Worm (Caenorhabditis elegans) whole organism, L3 larva: ENCODE results near the gene T07C4.3.

Source experiments
- ZK546.5 ChIP-seq: sonication (generic microtip); optimal IDR thresholded peaks from 2 replicates; lab custom pipeline; 2017; ENCODE audit warnings: missing biosample characterization, missing genetic modification characterization
- aly-2 ChIP-seq: fragments of 150-350 bp; optimal IDR thresholded peaks from 2 replicates; lab custom pipeline; 2014; ENCODE audit warnings: missing biosample characterization, missing genetic modification characterization
- ceh-28 ChIP-seq: fragments of 150-350 bp; optimal IDR thresholded peaks from 2 replicates; lab custom pipeline; 2014; ENCODE audit warnings: missing biosample characterization, missing genetic modification reagents, missing genetic modification characterization
- ceh-82 ChIP-seq: fragments of 150-350 bp; optimal IDR thresholded peaks from 2 replicates; lab custom pipeline; 2014; ENCODE audit warnings: missing biosample characterization, missing genetic modification characterization
- egl-5 ChIP-seq: fragments of 150-350 bp; optimal IDR thresholded peaks from 2 replicates; lab custom pipeline; 2017; ENCODE audit warnings: missing biosample characterization, missing genetic modification reagents, missing genetic modification characterization, inconsistent platforms
- elt-1 ChIP-seq: fragments of 150-350 bp; optimal IDR thresholded peaks from 2 replicates; lab custom pipeline; 2014; ENCODE audit warnings: missing biosample characterization, missing genetic modification characterization
- elt-2 ChIP-seq: sonication (generic microtip); optimal IDR thresholded peaks from 2 replicates; lab custom pipeline; 2016; ENCODE audit warnings: missing genetic modification reagents, mild to moderate bottlenecking, missing genetic modification characterization, missing compliant biosample characterization
- eor-1 ChIP-seq, 2 experiments: fragments of 150-350 bp; optimal IDR thresholded peaks; 2 replicates each; lab custom pipeline; 2014 to 2018; ENCODE audit warnings: missing biosample characterization in 2 of 2, missing genetic modification characterization in 2 of 2
- fkh-10 ChIP-seq: sonication (generic microtip); optimal IDR thresholded peaks from 2 replicates; lab custom pipeline; 2017; ENCODE audit warnings: missing biosample characterization, missing genetic modification reagents, missing genetic modification characterization
- fos-1 ChIP-seq: fragments of 150-350 bp; optimal IDR thresholded peaks from 2 replicates; lab custom pipeline; 2014; ENCODE audit warnings: missing biosample characterization, missing genetic modification characterization
- hmg-11 ChIP-seq: sonication (generic microtip); optimal IDR thresholded peaks from 2 replicates; lab custom pipeline; 2016; ENCODE audit warnings: missing genetic modification characterization, missing compliant biosample characterization
- jun-1 ChIP-seq: fragments of 150-350 bp; optimal IDR thresholded peaks from 2 replicates; lab custom pipeline; 2014; ENCODE audit warnings: missing biosample characterization, missing genetic modification reagents, missing genetic modification characterization
- lin-39 ChIP-seq: fragments of 150-350 bp; optimal IDR thresholded peaks from 2 replicates; lab custom pipeline; 2018; ENCODE audit warnings: missing biosample characterization, missing genetic modification reagents, missing genetic modification characterization
- lsy-12 ChIP-seq: sonication (generic microtip); optimal IDR thresholded peaks from 2 replicates; lab custom pipeline; 2016; ENCODE audit warnings: mild to moderate bottlenecking, missing genetic modification characterization, missing compliant biosample characterization
- mdl-1 ChIP-seq: fragments of 150-350 bp; optimal IDR thresholded peaks from 2 replicates; lab custom pipeline; 2014; ENCODE audit warnings: missing biosample characterization, missing genetic modification characterization
- mml-1 ChIP-seq: fragments of 150-350 bp; sonication (generic microtip); optimal IDR thresholded peaks from 3 replicates; lab custom pipeline; 2014; ENCODE audit warnings: missing biosample characterization, missing genetic modification characterization
- nhr-11 ChIP-seq: fragments of 150-350 bp; optimal IDR thresholded peaks from 2 replicates; lab custom pipeline; 2014; ENCODE audit warnings: missing biosample characterization, missing genetic modification characterization
- nhr-23 ChIP-seq: fragments of 150-350 bp; optimal IDR thresholded peaks from 2 replicates; lab custom pipeline; 2014; ENCODE audit warnings: missing biosample characterization, missing genetic modification reagents, missing genetic modification characterization
- nhr-25 ChIP-seq: sonication (generic microtip); optimal IDR thresholded peaks from 2 replicates; lab custom pipeline; 2017; ENCODE audit warnings: missing biosample characterization, missing genetic modification characterization
- nhr-67 ChIP-seq: fragments of 150-350 bp; optimal IDR thresholded peaks from 2 replicates; lab custom pipeline; 2014; ENCODE audit warnings: missing biosample characterization, missing genetic modification characterization
- nhr-76 ChIP-seq: fragments of 150-350 bp; sonication (generic microtip); optimal IDR thresholded peaks from 5 replicates; lab custom pipeline; 2014; ENCODE audit warnings: missing biosample characterization, missing genetic modification characterization
- nhr-77 ChIP-seq: fragments of 150-350 bp; optimal IDR thresholded peaks from 2 replicates; lab custom pipeline; 2014; ENCODE audit warnings: missing biosample characterization, missing genetic modification characterization
- pha-4 ChIP-seq: fragments of 150-350 bp; optimal IDR thresholded peaks from 2 replicates; lab custom pipeline; 2014; ENCODE audit warnings: missing biosample characterization, missing genetic modification reagents, missing genetic modification characterization
- pqm-1 ChIP-seq: fragments of 150-350 bp; optimal IDR thresholded peaks from 2 replicates; lab custom pipeline; 2017; ENCODE audit warnings: missing biosample characterization, missing genetic modification characterization, inconsistent platforms
- sea-2 ChIP-seq: fragments of 150-350 bp; sonication (generic microtip); optimal IDR thresholded peaks from 4 replicates; lab custom pipeline; 2014; ENCODE audit warnings: missing biosample characterization, missing genetic modification reagents, missing genetic modification characterization
- snpc-4 ChIP-seq: fragments of 150-350 bp; optimal IDR thresholded peaks from 2 replicates; lab custom pipeline; 2014; ENCODE audit warnings: missing biosample characterization, missing genetic modification characterization
- unc-62 ChIP-seq: fragments of 150-350 bp; sonication (generic microtip); optimal IDR thresholded peaks from 4 replicates; lab custom pipeline; 2014; ENCODE audit warnings: missing biosample characterization, missing genetic modification reagents, missing genetic modification characterization

Gene T07C4.3

DNA sequence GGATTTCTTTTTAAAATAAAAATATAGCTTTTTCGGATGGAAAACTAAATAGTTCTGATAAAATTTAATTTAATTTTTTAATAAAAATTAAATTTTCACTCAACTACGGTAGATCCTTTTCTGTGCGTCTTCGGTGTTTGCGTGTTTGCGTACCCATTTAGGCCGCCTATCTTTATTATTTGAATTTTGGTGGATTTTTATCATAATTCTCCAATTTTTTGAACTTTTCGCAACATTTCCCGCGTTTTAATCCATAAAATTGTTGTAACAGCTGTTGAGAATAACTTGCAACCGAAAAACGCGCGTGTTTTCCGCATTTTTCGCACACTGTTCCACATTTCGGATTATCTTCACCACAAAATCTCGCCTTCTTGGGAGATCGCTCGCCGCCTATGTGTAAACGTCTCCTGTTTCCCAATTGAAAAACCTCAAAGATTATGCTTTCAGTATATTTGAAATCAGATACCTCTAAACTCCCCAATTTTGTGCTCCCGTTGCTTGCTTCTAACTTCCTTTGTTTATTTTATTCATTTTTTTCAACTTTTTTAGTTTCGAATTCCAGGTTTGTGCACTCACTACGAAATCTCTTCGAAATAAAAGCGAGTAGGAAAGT is at the start of gene T07C4.3:
Gene T07C4.3 (plus strand): TSS at position 563 of the 613 bp plus-strand sequence.
- no peak for TF ChIP-seq nhr-67 (tag; lab: Kevin White, UChicago)
- TF ChIP-seq mml-1 (tag; lab: Kevin White, UChicago) = no peak
- no peak for TF ChIP-seq eor-1 (tag; optimal IDR thresholded peaks at IDR 0.05; lab: Kevin White, UChicago)
- no peak for TF ChIP-seq pha-4 (tag; lab: Kevin White, UChicago)
- TF ChIP-seq, all 47 proteins: peak for 0

DNA sequence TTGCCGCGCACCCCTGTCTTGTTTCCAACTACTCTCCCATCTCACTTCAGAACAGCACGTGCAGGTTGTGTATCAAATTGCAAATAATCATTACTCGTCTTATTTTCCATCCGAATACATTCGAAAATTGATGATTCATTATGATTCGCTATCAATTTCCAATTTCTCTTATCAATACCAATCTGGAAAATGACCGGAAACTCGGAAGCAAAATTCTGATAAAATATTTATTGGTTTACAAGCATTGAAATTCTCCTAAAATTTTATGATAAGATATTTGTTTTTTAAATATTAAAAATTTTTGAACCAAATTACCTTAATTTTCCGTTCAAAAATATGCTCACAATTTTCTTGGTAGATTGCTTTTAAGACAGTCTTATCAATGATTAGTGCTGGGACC is 46.7 kb upstream of the T07C4.3 start:
- TF ChIP-seq pqm-1 (peak; percentile 59), elt-2 (tag; lab: Kevin White, UChicago) (peak; percentile 71), jun-1 (tag; lab: Kevin White, UChicago) (peak; percentile 24), nhr-77 (tag; lab: Kevin White, UChicago) (no peak)

DNA sequence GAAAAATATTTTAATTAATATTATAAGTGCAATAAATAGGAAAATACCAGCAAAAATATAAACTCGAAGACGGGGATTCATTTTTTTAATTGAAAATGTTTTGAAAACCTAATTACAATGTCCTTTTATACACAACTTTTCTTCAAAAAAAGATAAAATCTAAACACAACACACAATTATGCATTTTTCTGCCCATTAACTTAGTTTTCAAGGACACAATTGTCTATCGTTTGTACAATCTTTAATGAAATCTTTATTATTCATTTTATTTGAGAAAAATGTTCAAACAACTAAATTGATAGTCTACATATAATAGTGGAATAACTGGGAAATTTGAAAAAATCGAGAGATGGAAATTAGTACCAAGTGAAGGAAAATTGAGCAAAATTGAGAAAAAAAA is 45.9 kb upstream of the T07C4.3 start, which contains the start of gene T07A5.1:
Gene T07A5.1 (minus strand): TSS at position 149 of the 400 bp plus-strand sequence.
- peak; percentile 53 for TF ChIP-seq nhr-25 (tag; lab: Kevin White, UChicago)
- peak; percentile 80 for TF ChIP-seq elt-1
- TF ChIP-seq aly-2 (tag; lab: Kevin White, UChicago) = no peak

DNA sequence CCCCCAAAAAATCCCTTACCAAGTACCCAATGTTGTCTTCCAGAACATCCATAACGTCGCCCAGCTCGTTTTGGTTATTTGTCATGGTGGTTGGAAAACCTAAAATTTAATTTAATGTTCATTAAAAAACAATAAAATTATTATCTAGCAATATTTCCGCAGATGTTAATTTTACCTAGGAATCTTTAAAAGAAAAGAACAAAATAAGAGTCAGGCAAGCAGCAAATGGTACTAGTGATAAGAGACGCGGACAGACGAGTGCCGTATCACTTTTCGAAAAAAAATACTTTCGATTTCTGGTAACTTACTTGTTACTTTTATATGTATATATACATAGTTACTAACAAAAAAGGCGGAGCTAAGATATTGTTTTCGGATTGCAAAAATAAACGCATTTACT is 40.9 kb upstream of the T07C4.3 start, which contains the start of gene T07A5.7:
Gene T07A5.7 (minus strand): TSS at position 101 of the 400 bp plus-strand sequence.
- TF ChIP-seq ZK546.5 (tag; lab: Kevin White, UChicago) (no peak), lsy-12 (tag; lab: Kevin White, UChicago) (no peak), sea-2 (GFP tag; lab: Kevin White, UChicago) (no peak), ceh-82 (no peak), nhr-25 (tag; lab: Kevin White, UChicago) (no peak), fkh-10 (GFP tag; lab: Kevin White, UChicago) (no peak), mdl-1 (tag; lab: Kevin White, UChicago) (no peak), aly-2 (tag; lab: Kevin White, UChicago) (no peak)

DNA sequence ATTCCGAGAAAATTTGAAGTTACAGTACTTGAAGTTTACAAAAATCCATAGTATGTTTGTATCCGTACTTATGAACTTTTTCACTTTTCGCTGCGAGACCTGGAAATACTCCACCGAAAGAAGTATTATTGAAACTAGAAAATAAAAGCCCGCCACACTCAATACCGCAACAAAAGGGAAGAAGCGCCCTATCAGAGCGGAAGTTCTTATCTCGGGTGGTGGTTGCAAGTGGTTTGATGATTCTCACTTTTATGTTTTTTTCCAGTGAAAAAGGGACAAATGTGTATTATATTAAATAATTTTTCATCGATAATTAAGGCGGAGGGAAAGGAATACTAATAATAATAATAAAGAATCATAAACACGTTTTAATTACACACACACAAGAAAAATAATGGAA is 37.7 kb upstream of the T07C4.3 start:
- TF ChIP-seq elt-2 (tag; lab: Kevin White, UChicago) (peak; percentile 70), egl-5 (tag; lab: Kevin White, UChicago) (no peak), pha-4 (tag; lab: Kevin White, UChicago) (peak; percentile 16)

DNA sequence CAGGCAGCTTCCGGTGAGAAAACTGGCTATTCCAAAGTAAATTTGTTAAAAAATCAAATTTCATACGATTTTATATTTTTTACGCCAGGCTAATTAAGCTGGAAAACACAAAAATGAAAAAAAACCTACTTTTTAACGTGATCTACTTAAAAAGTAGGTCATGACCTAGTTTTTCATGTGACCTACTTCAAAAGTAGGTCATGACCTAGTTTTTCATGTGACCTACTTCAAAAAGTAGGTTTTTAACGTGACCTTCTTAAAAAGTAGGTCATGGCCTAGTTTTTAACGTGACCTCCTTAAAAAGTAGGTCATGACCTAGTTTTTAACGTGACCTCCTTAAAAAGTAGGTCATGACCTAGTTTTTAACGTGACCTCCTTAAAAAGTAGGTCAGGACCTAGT is 35.3 kb upstream of the T07C4.3 start:
- TF ChIP-seq nhr-23 = peak; percentile 68

DNA sequence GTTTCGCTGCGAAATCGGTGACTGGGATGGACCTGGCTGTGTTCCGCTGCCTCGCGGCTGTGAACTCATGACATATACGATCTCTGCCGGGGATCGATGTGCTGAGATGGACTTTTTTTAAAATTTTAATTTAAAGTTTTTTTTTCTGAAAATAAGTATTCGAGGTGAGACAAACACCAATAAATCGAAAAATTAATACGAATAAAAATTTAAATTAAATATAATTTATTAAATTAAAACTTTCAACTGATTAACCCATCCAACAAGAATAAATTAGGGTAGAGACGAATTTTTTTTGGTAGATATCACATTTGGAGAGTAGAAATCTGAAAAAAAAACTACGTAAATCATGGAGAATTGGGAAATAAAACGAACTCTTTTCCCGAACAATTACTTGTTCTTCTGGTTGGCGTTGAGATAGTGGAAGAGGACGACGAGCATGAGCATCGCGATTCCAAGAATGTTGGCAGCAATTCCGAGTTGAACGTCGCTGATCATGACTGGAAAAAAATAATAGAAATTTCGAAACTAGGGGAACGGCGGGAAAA is 33.8 kb upstream of the T07C4.3 start, which contains the start of the genes unc-50 and ostf-4:
Gene unc-50 (minus strand): TSS at position 101 of the 548 bp plus-strand sequence.
Gene ostf-4 (minus strand): TSS at position 498 of the 548 bp plus-strand sequence.
- TF ChIP-seq lin-39 (tag; lab: Kevin White, UChicago) (no peak), nhr-11 (tag; lab: Kevin White, UChicago) (no peak), hmg-11 (tag; lab: Kevin White, UChicago) (no peak), fkh-10 (GFP tag; lab: Kevin White, UChicago) (no peak), fos-1 (tag; lab: Kevin White, UChicago) (no peak), unc-62 (GFP tag; lab: Kevin White, UChicago) (no peak), nhr-25 (tag; lab: Kevin White, UChicago) (no peak), nhr-76 (no peak), snpc-4 (tag; lab: Kevin White, UChicago) (no peak), ceh-28 (tag; lab: Kevin White, UChicago) (no peak)
